Fruit fly (Drosophila melanogaster) whole organism, embryonic: ENCODE results near the gene Hr4.

Experiments used
- CG18011 ChIP-seq: fragments of 200-800 bp; sonication (Bioruptor generic); optimal IDR thresholded peaks from 2 replicates; lab custom pipeline; 2017; ENCODE audit warnings: missing biosample characterization, missing genetic modification characterization, mild to moderate bottlenecking, moderate library complexity, missing genotype
- CG6765 ChIP-seq: fragments of 200-800 bp; sonication (Bioruptor generic); optimal IDR thresholded peaks from 3 replicates; lab custom pipeline; 2017; ENCODE audit warnings: missing biosample characterization, mild to moderate bottlenecking, missing genetic modification characterization
- mam ChIP-seq: fragments of 200-800 bp; sonication (Bioruptor generic); optimal IDR thresholded peaks from 3 replicates; lab custom pipeline; 2016; ENCODE audit warnings: missing biosample characterization, missing genetic modification characterization

DNA sequence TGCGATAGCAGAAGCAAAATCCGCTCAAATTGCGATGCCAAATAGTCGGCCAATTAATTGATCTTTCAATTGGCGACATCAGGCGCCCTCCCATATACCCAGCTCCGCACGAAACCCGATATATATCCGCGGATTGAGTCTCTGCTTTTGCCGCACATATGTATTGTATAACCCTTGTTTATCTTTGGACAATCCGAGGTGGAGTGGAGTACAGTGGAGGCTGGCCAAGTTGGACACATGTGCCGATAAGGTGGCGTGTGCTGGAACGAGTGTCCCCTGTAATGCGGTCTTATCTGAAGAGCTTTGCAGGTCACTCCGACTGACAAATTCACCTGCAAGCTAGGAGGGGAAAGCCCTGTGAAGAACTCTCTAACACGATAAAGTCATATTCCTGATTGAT lies 32.2 kb upstream of the Hr4 start:
- TF ChIP-seq CG18011 (GFP tag; lab: Kevin White, UChicago) (no peak), mam (GFP tag; lab: Kevin White, UChicago) (no peak), CG6765 (GFP tag; lab: Kevin White, UChicago) (no peak)
